Fruit fly (Drosophila melanogaster) whole organism, wandering third instar larva: Measurements from ENCODE around the gene Arfrp1.

Experiments used
- Dif ChIP-seq: fragments of 200-275, 200-300 bp; sonication (Bioruptor generic); optimal IDR thresholded peaks from 2 replicates; lab custom pipeline; 2018; ENCODE audit warnings: missing biosample characterization, missing genetic modification characterization; ENCODE audit not compliant: partially characterized antibody
- Hr83 ChIP-seq: fragments of 200-300 bp; sonication (Bioruptor generic); optimal IDR thresholded peaks from 2 replicates; lab custom pipeline; 2016; ENCODE audit warnings: missing biosample characterization, mild to moderate bottlenecking, missing genetic modification characterization, moderate library complexity; ENCODE audit not compliant: poor library complexity, severe bottlenecking
- fru ChIP-seq: fragments of 200-800 bp; sonication (Bioruptor generic); optimal IDR thresholded peaks from 3 replicates; lab custom pipeline; 2016; ENCODE audit warnings: missing biosample characterization, mild to moderate bottlenecking, missing genetic modification characterization
- h ChIP-seq: fragments of 200-800 bp; sonication (Bioruptor generic); optimal IDR thresholded peaks from 3 replicates; lab custom pipeline; 2016; ENCODE audit warnings: missing biosample characterization, mild to moderate bottlenecking, missing genetic modification characterization
- lola ChIP-seq: fragments of >200 bp; optimal IDR thresholded peaks from 2 replicates; lab custom pipeline; 2017; ENCODE audit warnings: missing biosample characterization, missing genetic modification characterization
- usp ChIP-seq: fragments of >200 bp; optimal IDR thresholded peaks from 2 replicates; lab custom pipeline; 2017; ENCODE audit warnings: missing biosample characterization, missing genetic modification characterization

DNA sequence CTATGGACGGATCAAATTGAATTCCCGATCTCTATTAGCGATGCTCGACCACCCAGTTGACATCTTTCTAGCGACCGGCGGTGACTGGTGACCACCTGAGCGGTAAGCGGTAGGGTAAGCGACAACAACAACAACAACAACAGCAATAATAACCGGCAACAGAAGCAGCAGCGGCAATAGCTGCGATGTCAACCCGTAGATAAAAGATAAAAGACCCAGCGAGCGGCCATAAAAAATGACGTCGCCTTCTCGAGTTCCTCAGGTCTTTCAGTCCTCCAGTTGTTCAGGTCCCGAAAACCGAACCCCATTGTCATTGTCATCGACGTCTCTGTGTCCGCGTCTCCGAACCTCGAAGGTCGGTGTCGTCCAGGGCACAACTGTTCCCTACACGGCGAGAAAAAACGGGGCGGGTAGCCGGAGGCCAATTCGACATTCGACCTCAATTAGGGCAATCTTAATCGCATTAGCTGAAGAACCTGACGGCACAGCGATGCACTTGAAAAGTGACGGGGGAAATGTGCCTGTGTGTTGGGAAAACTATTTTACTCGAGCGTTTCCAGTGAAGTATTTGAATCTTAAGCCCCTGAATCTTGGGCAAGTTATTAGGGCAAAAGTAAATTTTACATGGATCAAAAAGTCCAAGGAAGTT lies 25.8 kb downstream of the Arfrp1 start:
- TF ChIP-seq Hr83 (GFP tag; lab: Kevin White, UChicago): no peak
- no peak for TF ChIP-seq lola (GFP tag; lab: Kevin White, UChicago)
- TF ChIP-seq h (GFP tag; lab: Kevin White, UChicago): no peak
- TF ChIP-seq fru: no peak
- TF ChIP-seq Dif (GFP tag; lab: Kevin White, UChicago): no peak
- no peak for TF ChIP-seq usp (GFP tag; lab: Kevin White, UChicago)
